Worm (Caenorhabditis elegans) whole organism, L2 larva: ENCODE results near the gene cyb-3.

Experiments used
- aly-2 ChIP-seq: fragments of 150-350 bp; optimal IDR thresholded peaks from 2 replicates; lab custom pipeline; 2014; ENCODE audit warnings: missing biosample characterization, missing genetic modification characterization
- ceh-16 ChIP-seq: fragments of 150-350 bp; optimal IDR thresholded peaks from 2 replicates; lab custom pipeline; 2014; ENCODE audit warnings: missing biosample characterization, missing genetic modification characterization
- dmd-4 ChIP-seq: sonication (generic microtip); optimal IDR thresholded peaks from 2 replicates; lab custom pipeline; 2017; ENCODE audit warnings: missing biosample characterization, missing genetic modification characterization
- egl-27 ChIP-seq: sonication (generic microtip); optimal IDR thresholded peaks from 3 replicates; lab custom pipeline; 2017; ENCODE audit warnings: missing biosample characterization, missing genetic modification reagents, missing genetic modification characterization
- elt-3 ChIP-seq: sonication (generic microtip); optimal IDR thresholded peaks from 2 replicates; lab custom pipeline; 2017; ENCODE audit warnings: missing biosample characterization, missing genetic modification characterization
- lin-13 ChIP-seq: fragments of 150-350 bp; optimal IDR thresholded peaks from 2 replicates; lab custom pipeline; 2014; ENCODE audit warnings: missing biosample characterization, missing genetic modification reagents, missing genetic modification characterization
- mdl-1 ChIP-seq, 2 experiments: fragments of 150-350 bp in 1 of 2; sonication (generic microtip) in 1 of 2; optimal IDR thresholded peaks; 2 replicates each; lab custom pipeline; 2017; ENCODE audit warnings: missing biosample characterization in 2 of 2, missing genetic modification characterization in 2 of 2
- skn-1 ChIP-seq: sonication (generic microtip); optimal IDR thresholded peaks from 2 replicates; lab custom pipeline; 2017; ENCODE audit warnings: missing biosample characterization, missing genetic modification characterization
- snpc-4 ChIP-seq: fragments of 150-350 bp; optimal IDR thresholded peaks from 2 replicates; lab custom pipeline; 2014; ENCODE audit warnings: missing biosample characterization, missing genetic modification characterization
- unc-39 ChIP-seq: fragments of 150-350 bp; optimal IDR thresholded peaks from 2 replicates; lab custom pipeline; 2014; ENCODE audit warnings: missing biosample characterization, missing genetic modification characterization
- unc-55 ChIP-seq: fragments of 150-350 bp; sonication (generic microtip); optimal IDR thresholded peaks from 3 replicates; lab custom pipeline; 2014; ENCODE audit warnings: missing biosample characterization, missing genetic modification reagents, missing genetic modification characterization
- ztf-1 ChIP-seq: fragments of 200-800 bp; sonication (Bioruptor generic); conservative IDR thresholded peaks from 2 replicates; pipeline ENCODE4 v1.3.6; 2022; ENCODE audit warnings: missing genetic modification characterization, missing compliant biosample characterization

DNA sequence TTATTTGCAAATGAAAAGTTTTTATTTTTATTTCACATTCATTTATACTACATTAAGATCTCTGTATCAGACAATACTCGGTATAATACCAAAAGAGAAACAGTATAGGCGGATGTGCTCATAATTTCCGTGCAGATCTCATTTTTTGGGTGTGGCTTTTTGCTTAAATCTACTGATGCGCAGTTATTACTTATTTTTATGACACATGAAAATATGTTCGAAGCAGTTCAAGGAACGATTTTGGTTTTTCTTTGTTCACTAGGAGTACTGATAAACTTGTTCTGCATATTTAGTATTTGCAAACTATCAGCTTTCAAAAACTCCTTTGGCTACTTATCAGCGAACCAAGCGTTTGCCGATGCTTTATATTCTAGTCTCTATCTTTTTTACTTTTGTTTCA lies 43.1 kb upstream of the cyb-3 start, which contains the start of gene srx-58:
- TF ChIP-seq skn-1 (tag; lab: Kevin White, UChicago) = no peak
- TF ChIP-seq elt-3 = no peak
- TF ChIP-seq lin-13 (GFP tag; lab: Kevin White, UChicago) = no peak
- no peak for TF ChIP-seq snpc-4 (tag; lab: Kevin White, UChicago)
- TF ChIP-seq aly-2 = no peak
- TF ChIP-seq ceh-16 = no peak
- TF ChIP-seq ztf-1 (GFP tag; lab: Robert Waterston, UW) = no peak
- TF ChIP-seq unc-39 (tag; lab: Kevin White, UChicago) = no peak
- no peak for TF ChIP-seq unc-55 (GFP tag; lab: Kevin White, UChicago)
- TF ChIP-seq egl-27 (tag; lab: Kevin White, UChicago) = no peak
- no peak for TF ChIP-seq dmd-4 (tag; lab: Kevin White, UChicago)
- no peak for TF ChIP-seq mdl-1 (tag; optimal IDR thresholded peaks at IDR 0.05; lab: Kevin White, UChicago)
